Worm (Caenorhabditis elegans) whole organism, young adult: ENCODE results near the gene nhr-26.

ENCODE experiments used
- F55B11.4 ChIP-seq: sonication (generic microtip); optimal IDR thresholded peaks from 2 replicates; lab custom pipeline; 2016; ENCODE audit warnings: missing compliant biosample characterization, missing genetic modification characterization, borderline replicate concordance; ENCODE audit not compliant: insufficient read depth
- atf-7 ChIP-seq: sonication (generic microtip); optimal IDR thresholded peaks from 2 replicates; lab custom pipeline; 2017; ENCODE audit warnings: mild to moderate bottlenecking, missing genetic modification characterization, missing compliant biosample characterization
- lir-1 ChIP-seq: fragments of 200-800 bp; sonication (Bioruptor generic); conservative IDR thresholded peaks from 2 replicates; pipeline ENCODE4 v1.3.6; 2022; ENCODE audit warnings: missing genetic modification reagents, missing genetic modification characterization, missing compliant biosample characterization
- nfya-1 ChIP-seq: sonication (generic microtip); optimal IDR thresholded peaks from 2 replicates; lab custom pipeline; 2017; ENCODE audit warnings: antibody characterized with exemption, missing compliant biosample characterization, missing genetic modification characterization, borderline replicate concordance; ENCODE audit not compliant: insufficient read depth
- nfya-2 ChIP-seq: fragments of 200-800 bp; sonication (Bioruptor generic); IDR thresholded peaks from 2 replicates; pipeline ENCODE4 v1.3.6; 2022; ENCODE audit warnings: missing genetic modification reagents, missing genetic modification characterization, missing compliant biosample characterization
- unc-62 ChIP-seq: fragments of 150-350 bp; optimal IDR thresholded peaks from 2 replicates; lab custom pipeline; 2014; ENCODE audit warnings: missing biosample characterization, missing genetic modification reagents, missing genetic modification characterization

ce11 chrX:12687482-12687881, 12.8 kb downstream of the nhr-26 start:
- TF ChIP-seq atf-7 (no peak), unc-62 (GFP tag; lab: Kevin White, UChicago) (no peak), lir-1 (GFP tag; lab: Robert Waterston, UW) (no peak), nfya-1 (tag; lab: Kevin White, UChicago) (no peak), nfya-2 (GFP tag; lab: Robert Waterston, UW) (no peak), F55B11.4 (tag; lab: Kevin White, UChicago) (no peak)
